Worm (Caenorhabditis elegans): ENCODE measurements around the gene Y45G5AM.7.

Gene Y45G5AM.7

DNA sequence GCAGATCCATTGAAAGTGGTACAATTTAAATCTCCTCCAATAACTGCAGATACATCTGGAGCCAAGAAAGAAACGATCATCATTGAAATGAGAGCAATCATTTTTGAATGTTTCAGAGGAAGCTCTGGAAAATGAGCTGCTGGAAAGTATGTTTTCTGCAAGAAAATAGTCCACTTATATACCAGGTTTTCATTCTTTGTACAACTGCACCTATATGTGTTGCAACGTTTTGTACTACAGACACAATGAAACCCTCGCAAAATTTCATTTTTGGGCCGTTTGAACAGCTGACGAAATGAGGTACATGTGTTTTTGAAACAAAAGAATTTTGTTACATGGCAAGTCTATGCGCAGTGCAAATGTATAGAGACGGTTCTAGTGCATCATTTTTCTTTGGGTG lies 51.7 kb downstream of the Y45G5AM.7 start, which contains the start of gene T05B4.9:
Gene T05B4.9, minus strand, starts transcription at position 101 of the 400 bp plus-strand sequence.
- no peak for TF ChIP-seq unc-62 (GFP tag; optimal IDR thresholded peaks at IDR 0.05 in 1 of 2)
- TF ChIP-seq unc-62 (tag; optimal IDR thresholded peaks at IDR 0.05): no peak
- TF ChIP-seq F37D6.2 (tag; optimal IDR thresholded peaks at IDR 0.05): no peak
- TF ChIP-seq daf-19 (GFP tag; conservative IDR thresholded peaks at IDR 0.05): no peak
- no peak for TF ChIP-seq hlh-30 (tag; optimal IDR thresholded peaks at IDR 0.05; ENCODE audit: insufficient read depth)
- no peak for TF ChIP-seq nhr-76 (tag; optimal IDR thresholded peaks at IDR 0.05)
- TF ChIP-seq egl-27 (tag; optimal IDR thresholded peaks at IDR 0.05): no peak
- TF ChIP-seq zfp-2 (tag; optimal IDR thresholded peaks at IDR 0.05): no peak
- TF ChIP-seq php-3 (GFP tag; IDR thresholded peaks at IDR 0.05): no peak
- no peak for TF ChIP-seq nhr-77 (tag; optimal IDR thresholded peaks at IDR 0.05)
- no peak for TF ChIP-seq Y105C5A.15 (GFP tag; IDR thresholded peaks at IDR 0.05)
- TF ChIP-seq hlh-11 (tag; optimal IDR thresholded peaks at IDR 0.05): no peak
- TF ChIP-seq T26A8.4 (GFP tag; IDR thresholded peaks at IDR 0.05): no peak
- no peak for TF ChIP-seq duxl-1 (tag; optimal IDR thresholded peaks at IDR 0.05; ENCODE audit: poor library complexity)
- TF ChIP-seq sdz-12 (GFP tag; optimal IDR thresholded peaks at IDR 0.05): no peak
- no peak for TF ChIP-seq fos-1 (tag; optimal IDR thresholded peaks at IDR 0.05)
- no peak for TF ChIP-seq T20F7.1 (GFP tag; optimal IDR thresholded peaks at IDR 0.05)
- no peak for TF ChIP-seq lim-7 (GFP tag; IDR thresholded peaks at IDR 0.05)
- no peak for TF ChIP-seq lin-1 (GFP tag; IDR thresholded peaks at IDR 0.05)
